Worm (Caenorhabditis elegans): Measurements from ENCODE around the gene Y34B4A.2.

- TF ChIP-seq ztf-4 (tag; optimal IDR thresholded peaks at IDR 0.05), result peak; percentile 12
- TF ChIP-seq alr-1 (tag; optimal IDR thresholded peaks at IDR 0.05; ENCODE audit: borderline replicate concordance), result no peak
- TF ChIP-seq snpc-4 (tag; optimal IDR thresholded peaks at IDR 0.05), result no peak
- TF ChIP-seq lin-39 (tag; optimal IDR thresholded peaks at IDR 0.05), result no peak
- peak; percentile 49 for TF ChIP-seq elt-2 (tag; optimal IDR thresholded peaks at IDR 0.05)
- TF ChIP-seq mdl-1 (tag; optimal IDR thresholded peaks at IDR 0.05), result peak in 1 of 2 experiments; percentile 13
- no peak for TF ChIP-seq ztf-11 (tag; optimal IDR thresholded peaks at IDR 0.05)
- TF ChIP-seq lin-13 (GFP tag; optimal IDR thresholded peaks at IDR 0.05), result no peak
- no peak for TF ChIP-seq blmp-1 (tag; optimal IDR thresholded peaks at IDR 0.05)
Observed at ce11 chrX:5319214-5319838, 40.0 kb downstream of the Y34B4A.2 start.

All from whole organism, L1 larva.